Fruit fly (Drosophila melanogaster): ENCODE data around the gene CG14780.

CG14780 gene

dm6 chrX:1476848-1477247 is 4.5 kb downstream of the CG14780 start, which contains the start of the genes Rab27 and mei-38 (continued):
- no peak for TF ChIP-seq bigmax (GFP tag; optimal IDR thresholded peaks at IDR 0.05)
- no peak for TF ChIP-seq CG31441 (GFP tag; IDR thresholded peaks at IDR 0.05)
- no peak for TF ChIP-seq CG3838 (GFP tag; optimal IDR thresholded peaks at IDR 0.05)
- no peak for TF ChIP-seq CG2875 (GFP tag; optimal IDR thresholded peaks at IDR 0.05)
- peak; percentile 22 for TF ChIP-seq Bdp1 (GFP tag; optimal IDR thresholded peaks at IDR 0.05)
- TF ChIP-seq CG3847 (GFP tag; IDR thresholded peaks at IDR 0.05), result peak; percentile 52
- TF ChIP-seq row (GFP tag; IDR thresholded peaks at IDR 0.05), result peak; percentile 8; the same call in 1 of the 3 replicates
- no peak for TF ChIP-seq Taf1 (GFP tag; IDR thresholded peaks at IDR 0.05)
- TF ChIP-seq CG3281 (GFP tag; optimal IDR thresholded peaks at IDR 0.05), result no peak
- no peak for TF ChIP-seq org-1 (GFP tag; optimal IDR thresholded peaks at IDR 0.05)
- TF ChIP-seq Opbp (GFP tag; IDR thresholded peaks at IDR 0.05; ENCODE audit: partially characterized antibody), result peak; percentile 78
- TF ChIP-seq HLH54F (GFP tag; optimal IDR thresholded peaks at IDR 0.05), result peak; percentile 54
- no peak for TF ChIP-seq p53 (GFP tag; optimal IDR thresholded peaks at IDR 0.05)
- no peak for TF ChIP-seq nom (GFP tag; optimal IDR thresholded peaks at IDR 0.05)
- TF ChIP-seq CG7745 (tag; optimal IDR thresholded peaks at IDR 0.05), result no peak
- TF ChIP-seq danr (GFP tag; IDR thresholded peaks at IDR 0.05), result no peak
- peak; percentile 43 for TF ChIP-seq CG1603 (tag; optimal IDR thresholded peaks at IDR 0.05)
- no peak for TF ChIP-seq dati (GFP tag; IDR thresholded peaks at IDR 0.05)
- TF ChIP-seq pfk (GFP tag; optimal IDR thresholded peaks at IDR 0.05), result no peak
- TF ChIP-seq dan (GFP tag; IDR thresholded peaks at IDR 0.05), result no peak
- no peak for TF ChIP-seq prd (optimal IDR thresholded peaks at IDR 0.05)
- TF ChIP-seq prd (GFP tag; IDR thresholded peaks at IDR 0.05), result 0 out of 3 replicates have a peak, but pooled peaks have one; percentile 16
- no peak for TF ChIP-seq Six4 (GFP tag; optimal IDR thresholded peaks at IDR 0.05)
- TF ChIP-seq CG17359 (tag; optimal IDR thresholded peaks at IDR 0.05), result no peak
- TF ChIP-seq mld (GFP tag; IDR thresholded peaks at IDR 0.05; ENCODE audit: partially characterized antibody), result no peak; the same call in 2 of the 3 replicates
- no peak for TF ChIP-seq Usf (GFP tag; optimal IDR thresholded peaks at IDR 0.05)
- no peak for TF ChIP-seq CG16863 (GFP tag; optimal IDR thresholded peaks at IDR 0.05)
- no peak for TF ChIP-seq Hey (tag; optimal IDR thresholded peaks at IDR 0.05)
- no peak for TF ChIP-seq peb (GFP tag; IDR thresholded peaks at IDR 0.05)
- TF ChIP-seq CG13894 (tag; optimal IDR thresholded peaks at IDR 0.05), result no peak
- TF ChIP-seq ERR (GFP tag; optimal IDR thresholded peaks at IDR 0.05), result no peak
- peak; percentile 33 for TF ChIP-seq HmgZ (tag; optimal IDR thresholded peaks at IDR 0.05)
- no peak for TF ChIP-seq CG31224 (GFP tag; IDR thresholded peaks at IDR 0.05)
- peak; percentile 48 for TF ChIP-seq phol (tag; optimal IDR thresholded peaks at IDR 0.05)
- no peak for TF ChIP-seq z (GFP tag; IDR thresholded peaks at IDR 0.05)
- no peak for TF ChIP-seq CG1024 (GFP tag; IDR thresholded peaks at IDR 0.05)
- no peak for TF ChIP-seq Ravus (GFP tag; IDR thresholded peaks at IDR 0.05)
- no peak for TF ChIP-seq CG4360 (GFP tag; IDR thresholded peaks at IDR 0.05)

dm6 chrX:1478276-1479122 is 6.2 kb downstream of the CG14780 start, which contains the start of gene rush:
Gene rush (plus strand): TSS chrX:1478552.
- peak; percentile 88 for TF ChIP-seq cg (GFP tag; optimal IDR thresholded peaks at IDR 0.05)
- TF ChIP-seq Vsx1 (GFP tag; optimal IDR thresholded peaks at IDR 0.05), result no peak
- TF ChIP-seq Sox102F (GFP tag; optimal IDR thresholded peaks at IDR 0.05), result no peak
- TF ChIP-seq CG15601 (tag; optimal IDR thresholded peaks at IDR 0.05), result no peak
- TF ChIP-seq CG17385 (GFP tag; optimal IDR thresholded peaks at IDR 0.05), result peak; percentile 7
- TF ChIP-seq Bdp1 (GFP tag; optimal IDR thresholded peaks at IDR 0.05), result no peak
- TF ChIP-seq Sin3A (optimal IDR thresholded peaks at IDR 0.05), result peak; percentile 58
- no peak for TF ChIP-seq CG43689 (GFP tag; IDR thresholded peaks at IDR 0.05)
- TF ChIP-seq gsb-n (tag; optimal IDR thresholded peaks at IDR 0.05), result no peak
- TF ChIP-seq MTF-1 (GFP tag; optimal IDR thresholded peaks at IDR 0.05; ENCODE audit: borderline replicate concordance), result no peak
- TF ChIP-seq p53 (GFP tag; optimal IDR thresholded peaks at IDR 0.05), result peak; percentile 6
- TF ChIP-seq hth (optimal IDR thresholded peaks at IDR 0.05), result no peak
- no peak for TF ChIP-seq CG11085 (GFP tag; IDR thresholded peaks at IDR 0.05)
- TF ChIP-seq Xrp1 (GFP tag; IDR thresholded peaks at IDR 0.05), result peak; percentile 38; the same call in 1 of the 2 replicates
- TF ChIP-seq CG9817 (tag; optimal IDR thresholded peaks at IDR 0.05), result peak; percentile 35
- no peak for TF ChIP-seq CG7963 (GFP tag; IDR thresholded peaks at IDR 0.05; ENCODE audit: partially characterized antibody)
- TF ChIP-seq nom (GFP tag; optimal IDR thresholded peaks at IDR 0.05), result peak; percentile 17

Measured in whole organism, embryonic.